Worm (Caenorhabditis elegans) whole organism, L3 larva: ENCODE data around the gene C03B1.7.

Source experiments
- ama-1 ChIP-seq: fragments of 150-350 bp; optimal IDR thresholded peaks from 2 replicates; lab custom pipeline; 2018
- mdl-1 ChIP-seq: fragments of 150-350 bp; optimal IDR thresholded peaks from 2 replicates; lab custom pipeline; 2014; ENCODE audit warnings: missing biosample characterization, missing genetic modification characterization
- nhr-77 ChIP-seq: fragments of 150-350 bp; optimal IDR thresholded peaks from 2 replicates; lab custom pipeline; 2014; ENCODE audit warnings: missing biosample characterization, missing genetic modification characterization
- tbx-2 ChIP-seq: sonication (generic microtip); optimal IDR thresholded peaks from 2 replicates; lab custom pipeline; 2016; ENCODE audit warnings: mild to moderate bottlenecking, missing genetic modification characterization, missing compliant biosample characterization

- TF ChIP-seq ama-1 (lab: Kevin White, UChicago) = no peak
- TF ChIP-seq mdl-1 = no peak
- no peak for TF ChIP-seq tbx-2 (tag; lab: Kevin White, UChicago)
- TF ChIP-seq nhr-77 (tag; lab: Kevin White, UChicago) = no peak
Measured at ce11 chrX:6299641-6300240, 41.9 kb upstream of the C03B1.7 start, which contains the start of gene cest-16.
